ENCODE assay signal across 5 worm cellular contexts in genomic region chrIII:5442711-5443253, ce11.
TF ChIP-seq lines count a peak whose summit lies in the region.

Gene T24G10.2, minus strand, starts transcription at chrIII:5442761.
Gene disl-2, plus strand, starts transcription at chrIII:5443167.

TF ChIP-seq in whole organism, L1 larva, 84 proteins besides CTCF, POLR2A, EP300 and RAD21 (continues in another document):
- TF ChIP-seq grh-1 (GFP tag; IDR thresholded peaks at IDR 0.05; lab: Robert Waterston, UW) (no peak), irx-1 (tag; optimal IDR thresholded peaks at IDR 0.05; lab: Kevin White, UChicago) (peak; percentile 25), ceh-8 (GFP tag; optimal IDR thresholded peaks at IDR 0.05; lab: Kevin White, UChicago) (no peak), rnt-1 (tag; optimal IDR thresholded peaks at IDR 0.05; lab: Kevin White, UChicago) (peak; percentile 29), egl-27 (tag; optimal IDR thresholded peaks at IDR 0.05; lab: Kevin White, UChicago) (no peak), F16B12.6 (tag; optimal IDR thresholded peaks at IDR 0.05; lab: Kevin White, UChicago) (peak; percentile 90), snu-23 (GFP tag; optimal IDR thresholded peaks at IDR 0.05; lab: Kevin White, UChicago) (peak; percentile 77), unc-62 (GFP tag; optimal IDR thresholded peaks at IDR 0.05; lab: Kevin White, UChicago) (no peak), fkh-4 (tag; optimal IDR thresholded peaks at IDR 0.05; lab: Kevin White, UChicago; ENCODE audit: borderline replicate concordance) (no peak), Y116A8C.19 (tag; optimal IDR thresholded peaks at IDR 0.05; lab: Kevin White, UChicago; ENCODE audit: borderline replicate concordance) (no peak), fos-1 (tag; optimal IDR thresholded peaks at IDR 0.05; lab: Kevin White, UChicago) (peak; percentile 13), nhr-11 (tag; optimal IDR thresholded peaks at IDR 0.05; lab: Kevin White, UChicago) (no peak), unc-86 (tag; optimal IDR thresholded peaks at IDR 0.05; lab: Kevin White, UChicago) (no peak), snpc-4 (tag; optimal IDR thresholded peaks at IDR 0.05; lab: Kevin White, UChicago) (peak; percentile 21), lsy-2 (tag; optimal IDR thresholded peaks at IDR 0.05; lab: Kevin White, UChicago) (peak; percentile 97 to 99), isw-1 (GFP tag; IDR thresholded peaks at IDR 0.05; lab: Robert Waterston, UW) (no peak; the same call in 1 of the 2 replicates), fkh-8 (tag; optimal IDR thresholded peaks at IDR 0.05; lab: Kevin White, UChicago) (no peak), C04F5.9 (tag; optimal IDR thresholded peaks at IDR 0.05; lab: Kevin White, UChicago) (no peak)

TF ChIP-seq in whole organism, L3 larva, 47 proteins besides CTCF, POLR2A, EP300 and RAD21 (continues in another document):
- TF ChIP-seq eor-1 (tag; optimal IDR thresholded peaks at IDR 0.05; lab: Kevin White, UChicago) (no peak), nhr-77 (tag; optimal IDR thresholded peaks at IDR 0.05; lab: Kevin White, UChicago) (no peak), pha-4 (tag; optimal IDR thresholded peaks at IDR 0.05; lab: Kevin White, UChicago) (peak; percentile 86), egl-27 (tag; optimal IDR thresholded peaks at IDR 0.05; lab: Kevin White, UChicago) (no peak), ZK546.5 (tag; optimal IDR thresholded peaks at IDR 0.05; lab: Kevin White, UChicago) (no peak), skn-1 (tag; optimal IDR thresholded peaks at IDR 0.05; lab: Kevin White, UChicago) (no peak), jun-1 (tag; optimal IDR thresholded peaks at IDR 0.05; lab: Kevin White, UChicago) (no peak), nhr-76 (tag; optimal IDR thresholded peaks at IDR 0.05; lab: Kevin White, UChicago) (peak; percentile 84), nhr-25 (tag; optimal IDR thresholded peaks at IDR 0.05; lab: Kevin White, UChicago) (peak; percentile 48), ztf-4 (tag; optimal IDR thresholded peaks at IDR 0.05; lab: Kevin White, UChicago) (no peak), pqm-1 (tag; optimal IDR thresholded peaks at IDR 0.05; lab: Kevin White, UChicago) (peak; percentile 12), nfya-1 (tag; optimal IDR thresholded peaks at IDR 0.05; lab: Kevin White, UChicago; ENCODE audit: insufficient read depth) (peak; percentile 92), nhr-23 (tag; optimal IDR thresholded peaks at IDR 0.05; lab: Kevin White, UChicago) (peak; percentile 45), elt-2 (tag; optimal IDR thresholded peaks at IDR 0.05; lab: Kevin White, UChicago) (peak; percentile 13), hmg-11 (tag; optimal IDR thresholded peaks at IDR 0.05; lab: Kevin White, UChicago) (peak; percentile 43), ama-1 (optimal IDR thresholded peaks at IDR 0.05; lab: Kevin White, UChicago) (peak; percentile 58), snpc-4 (tag; optimal IDR thresholded peaks at IDR 0.05; lab: Kevin White, UChicago) (peak; percentile 61), ceh-28 (tag; optimal IDR thresholded peaks at IDR 0.05; lab: Kevin White, UChicago) (peak; percentile 30), egl-5 (tag; optimal IDR thresholded peaks at IDR 0.05; lab: Kevin White, UChicago) (no peak)

TF ChIP-seq in whole organism, early embryonic, 17 proteins besides CTCF, POLR2A, EP300 and RAD21:
- TF ChIP-seq pes-1 (GFP tag; IDR thresholded peaks at IDR 0.05; lab: Robert Waterston, UW) (no peak), F13C5.2 (tag; optimal IDR thresholded peaks at IDR 0.05; lab: Kevin White, UChicago) (peak; percentile 41)

TF ChIP-seq in whole organism, midembryonic, 9 proteins besides CTCF, POLR2A, EP300 and RAD21:
- TF ChIP-seq klf-2 (GFP tag; conservative IDR thresholded peaks at IDR 0.05; lab: Robert Waterston, UW) (no peak), ztf-29 (GFP tag; IDR thresholded peaks at IDR 0.05; lab: Robert Waterston, UW) (no peak), T22C8.4 (GFP tag; IDR thresholded peaks at IDR 0.05; lab: Robert Waterston, UW) (peak; percentile 37; the same call in 1 of the 2 replicates), flt-1 (GFP tag; IDR thresholded peaks at IDR 0.05; lab: Robert Waterston, UW) (no peak), cog-1 (tag; optimal IDR thresholded peaks at IDR 0.05; lab: Kevin White, UChicago) (peak; percentile 38)

TF ChIP-seq in whole organism, young adult, 124 proteins besides CTCF, POLR2A, EP300 and RAD21 (continues in another document):
- TF ChIP-seq C06A6.2 (GFP tag; conservative IDR thresholded peaks at IDR 0.05; lab: Robert Waterston, UW) (no peak), dpl-1 (GFP tag; optimal IDR thresholded peaks at IDR 0.05; lab: Kevin White, UChicago) (peak; percentile 10), tbp1 (GFP tag; optimal IDR thresholded peaks at IDR 0.05; lab: Kevin White, UChicago) (no peak), F52B5.7 (tag; optimal IDR thresholded peaks at IDR 0.05; lab: Kevin White, UChicago) (no peak), lin-35 (GFP tag; optimal IDR thresholded peaks at IDR 0.05; lab: Kevin White, UChicago) (peak in 1 of 3 experiments; percentile 27), dox-1 (GFP tag; IDR thresholded peaks at IDR 0.05; lab: Robert Waterston, UW) (0 out of 2 replicates have a peak, but pooled peaks have one; percentile 16), bed-1 (GFP tag; IDR thresholded peaks at IDR 0.05; lab: Robert Waterston, UW) (no peak), K11D2.4 (GFP tag; IDR thresholded peaks at IDR 0.05; lab: Robert Waterston, UW) (no peak), Y67H2A.10 (GFP tag; conservative IDR thresholded peaks at IDR 0.05; lab: Robert Waterston, UW) (no peak), F55B11.4 (tag; optimal IDR thresholded peaks at IDR 0.05; lab: Kevin White, UChicago; ENCODE audit: borderline replicate concordance, insufficient read depth) (no peak), Y95B8A.8 (GFP tag; IDR thresholded peaks at IDR 0.05; lab: Robert Waterston, UW) (no peak), snpc-3.4 (tag; optimal IDR thresholded peaks at IDR 0.05; lab: Kevin White, UChicago) (no peak), snpc-1.1 (tag; optimal IDR thresholded peaks at IDR 0.05; lab: Kevin White, UChicago; ENCODE audit: insufficient read depth) (no peak), cebp-1 (GFP tag; IDR thresholded peaks at IDR 0.05; lab: Robert Waterston, UW) (peak; percentile 81), cebp-1 (tag; optimal IDR thresholded peaks at IDR 0.05; lab: Kevin White, UChicago) (peak; percentile 92), akir-1 (GFP tag; optimal IDR thresholded peaks at IDR 0.05; lab: Kevin White, UChicago) (no peak), ztf-26 (tag; optimal IDR thresholded peaks at IDR 0.05; lab: Kevin White, UChicago) (no peak), lag-1 (GFP tag; IDR thresholded peaks at IDR 0.05; lab: Robert Waterston, UW) (no peak), aptf-3 (GFP tag; IDR thresholded peaks at IDR 0.05; lab: Robert Waterston, UW) (no peak), B0336.3 (GFP tag; IDR thresholded peaks at IDR 0.05; lab: Robert Waterston, UW) (no peak), somi-1 (GFP tag; optimal IDR thresholded peaks at IDR 0.05; lab: Kevin White, UChicago) (no peak), ztf-3 (GFP tag; optimal IDR thresholded peaks at IDR 0.05; lab: Kevin White, UChicago) (no peak), nhr-27 (tag; optimal IDR thresholded peaks at IDR 0.05; lab: Kevin White, UChicago) (no peak), hmg-20 (GFP tag; IDR thresholded peaks at IDR 0.05; lab: Robert Waterston, UW) (no peak), rpc-1 (optimal IDR thresholded peaks at IDR 0.05; lab: Kevin White, UChicago) (no peak), rpc-1 (tag; optimal IDR thresholded peaks at IDR 0.05; lab: Kevin White, UChicago) (no peak), ama-1 (optimal IDR thresholded peaks at IDR 0.05; lab: Kevin White, UChicago) (no peak), ama-1 (GFP tag; optimal IDR thresholded peaks at IDR 0.05; lab: Kevin White, UChicago) (no peak), madf-10 (tag; optimal IDR thresholded peaks at IDR 0.05; lab: Kevin White, UChicago) (no peak), K12H6.12 (tag; optimal IDR thresholded peaks at IDR 0.05; lab: Kevin White, UChicago) (peak; percentile 15), ceh-79 (tag; optimal IDR thresholded peaks at IDR 0.05; lab: Kevin White, UChicago) (no peak), nhr-90 (tag; optimal IDR thresholded peaks at IDR 0.05; lab: Kevin White, UChicago) (no peak), fkh-3 (tag; optimal IDR thresholded peaks at IDR 0.05; lab: Kevin White, UChicago) (no peak), ztf-25 (GFP tag; IDR thresholded peaks at IDR 0.05; lab: Robert Waterston, UW) (no peak), aptf-2 (GFP tag; conservative IDR thresholded peaks at IDR 0.05; lab: Robert Waterston, UW) (no peak), D2030.7 (GFP tag; IDR thresholded peaks at IDR 0.05; lab: Robert Waterston, UW) (no peak), sdz-38 (tag; optimal IDR thresholded peaks at IDR 0.05; lab: Kevin White, UChicago) (no peak), lin-40 (tag; optimal IDR thresholded peaks at IDR 0.05; lab: Kevin White, UChicago) (no peak), rcor-1 (GFP tag; IDR thresholded peaks at IDR 0.05; lab: Robert Waterston, UW) (no peak), lsl-1 (GFP tag; optimal IDR thresholded peaks at IDR 0.05; lab: Kevin White, UChicago) (peak; percentile 86), nfya-1 (tag; optimal IDR thresholded peaks at IDR 0.05; lab: Kevin White, UChicago; ENCODE audit: borderline replicate concordance, insufficient read depth) (no peak), let-607 (tag; optimal IDR thresholded peaks at IDR 0.05; lab: Kevin White, UChicago) (no peak), madf-3 (GFP tag; IDR thresholded peaks at IDR 0.05; lab: Robert Waterston, UW) (no peak), F23B12.7 (tag; optimal IDR thresholded peaks at IDR 0.05; lab: Kevin White, UChicago; ENCODE audit: insufficient read depth) (peak; percentile 25), F10E7.11 (tag; optimal IDR thresholded peaks at IDR 0.05; lab: Kevin White, UChicago) (no peak), ekl-4 (GFP tag; IDR thresholded peaks at IDR 0.05; lab: Robert Waterston, UW) (no peak), efl-1 (GFP tag; optimal IDR thresholded peaks at IDR 0.05; lab: Kevin White, UChicago) (no peak), ztf-18 (tag; optimal IDR thresholded peaks at IDR 0.05; lab: Kevin White, UChicago) (no peak), ztf-22 (GFP tag; optimal IDR thresholded peaks at IDR 0.05; lab: Kevin White, UChicago) (no peak), rec-8 (tag; optimal IDR thresholded peaks at IDR 0.05; lab: Kevin White, UChicago) (no peak), chd-7 (tag; optimal IDR thresholded peaks at IDR 0.05; lab: Kevin White, UChicago) (no peak), repo-1 (tag; optimal IDR thresholded peaks at IDR 0.05; lab: Kevin White, UChicago) (no peak), tbx-9 (tag; optimal IDR thresholded peaks at IDR 0.05; lab: Kevin White, UChicago; ENCODE audit: borderline replicate concordance) (no peak), C17E4.6 (GFP tag; IDR thresholded peaks at IDR 0.05; lab: Robert Waterston, UW) (no peak), xnd-1 (tag; optimal IDR thresholded peaks at IDR 0.05; lab: Kevin White, UChicago) (no peak)

Comparison
In these comparisons a context has a peak if more than half of its experiments do, and no peak if none do; other contexts are left out.
1. Of the 8 proteins assayed by ChIP-seq in both whole organism, young adult and whole organism, L1 larva: peak only in whole organism, young adult: none; only in whole organism, L1 larva: efl-1, snpc-4 and unc-130; in both: dpl-1; in neither: 3; mixed calls (peak in some experiments, not most) for 1.